Worm (Caenorhabditis elegans): ENCODE data around the gene ZK666.14.

ce11 chrII:10495912-10496311, 1.3 kb downstream of the ZK666.14 start, which contains the start of gene ZK666.12:
- TF ChIP-seq dve-1 (tag; optimal IDR thresholded peaks at IDR 0.05; ENCODE audit: insufficient read depth) (no peak), daf-16 (GFP tag; optimal IDR thresholded peaks at IDR 0.05) (no peak), daf-16 (tag; optimal IDR thresholded peaks at IDR 0.05) (no peak), skn-1 (tag; optimal IDR thresholded peaks at IDR 0.05) (no peak), ztf-7 (tag; optimal IDR thresholded peaks at IDR 0.05) (no peak), ceh-28 (tag; optimal IDR thresholded peaks at IDR 0.05) (no peak), nhr-76 (tag; optimal IDR thresholded peaks at IDR 0.05) (no peak), Y75B8A.6 (GFP tag; IDR thresholded peaks at IDR 0.05) (no peak)

All from whole organism, L4 larva.